Worm (Caenorhabditis elegans): ENCODE results near the gene F58A3.4.
A peak's percentile ranks its signal among the peaks of the same experiment; 100 is the strongest.

F58A3.4 gene

DNA sequence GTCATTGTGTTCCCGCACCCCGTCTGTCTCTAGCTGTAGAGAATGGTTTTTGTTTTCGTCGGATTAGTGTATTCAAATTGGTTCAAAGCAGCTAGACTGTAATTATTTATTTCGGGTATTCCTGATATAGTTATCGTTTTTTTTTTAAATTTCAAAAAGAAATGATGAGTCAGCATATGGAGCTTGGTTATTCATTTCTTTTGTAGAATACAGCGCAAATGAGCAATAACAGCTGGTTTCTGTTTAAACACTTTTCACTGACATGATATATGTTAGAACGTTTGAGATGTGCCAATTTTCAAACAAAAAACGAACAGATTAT, 19.6 kb downstream of the F58A3.4 start:
- TF ChIP-seq pqm-1 (tag; optimal IDR thresholded peaks at IDR 0.05) (no peak), unc-62 (GFP tag; optimal IDR thresholded peaks at IDR 0.05 in 1 of 2) (peak in 1 of 2 experiments; percentile 94), unc-62 (tag; optimal IDR thresholded peaks at IDR 0.05) (no peak), lin-1 (GFP tag; IDR thresholded peaks at IDR 0.05) (no peak)

DNA sequence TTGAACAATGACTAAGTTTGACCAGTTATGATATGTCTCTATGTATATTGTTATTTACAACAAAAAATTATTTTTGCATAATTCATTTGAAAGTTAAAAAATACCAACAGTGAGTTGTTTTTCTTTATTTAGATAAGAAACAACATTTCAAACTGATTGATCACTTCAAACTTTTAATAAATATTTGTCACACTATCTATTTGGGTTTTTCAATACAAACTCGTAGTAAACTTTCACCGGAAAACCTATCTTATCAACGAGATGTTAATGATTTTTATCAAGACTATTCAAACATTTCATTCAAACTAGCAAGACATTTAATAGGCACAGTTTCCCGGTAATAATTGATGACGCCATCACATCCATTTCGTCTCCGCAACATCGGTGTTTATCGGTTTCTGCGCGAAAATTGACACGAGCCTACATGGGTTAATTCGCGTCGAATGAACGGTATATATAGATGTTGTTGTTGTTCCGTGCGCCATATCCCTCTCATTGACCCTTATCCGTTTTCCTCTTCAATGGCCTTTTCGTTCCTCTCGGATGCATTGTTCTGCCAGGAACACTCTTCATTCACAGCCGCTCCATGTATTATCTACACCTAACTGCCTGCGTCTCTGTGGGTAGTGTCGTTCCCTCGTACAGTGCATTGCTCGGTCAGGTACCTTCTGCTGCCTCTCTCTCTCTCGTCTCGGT, 20.2 kb downstream of the F58A3.4 start:
- peak; percentile 7 for TF ChIP-seq nhr-28 (tag; optimal IDR thresholded peaks at IDR 0.05)
- TF ChIP-seq hlh-11 (tag; optimal IDR thresholded peaks at IDR 0.05): peak; percentile 48
- TF ChIP-seq ceh-28 (tag; optimal IDR thresholded peaks at IDR 0.05): no peak
- no peak for TF ChIP-seq egl-27 (tag; optimal IDR thresholded peaks at IDR 0.05)
- no peak for TF ChIP-seq F49E8.2 (tag; optimal IDR thresholded peaks at IDR 0.05; ENCODE audit: borderline replicate concordance)
- no peak for TF ChIP-seq nhr-76 (tag; optimal IDR thresholded peaks at IDR 0.05)
- no peak for TF ChIP-seq ZK337.2 (GFP tag; IDR thresholded peaks at IDR 0.05)
- no peak for TF ChIP-seq madf-9 (GFP tag; conservative IDR thresholded peaks at IDR 0.05)
- TF ChIP-seq zfp-2 (tag; optimal IDR thresholded peaks at IDR 0.05): no peak
- TF ChIP-seq php-3 (GFP tag; IDR thresholded peaks at IDR 0.05): peak; percentile 68
- no peak for TF ChIP-seq nhr-10 (tag; optimal IDR thresholded peaks at IDR 0.05)
- TF ChIP-seq nhr-41 (GFP tag; IDR thresholded peaks at IDR 0.05): no peak
- peak; percentile 42; the same call in 1 of the 2 replicates for TF ChIP-seq hmg-1.1 (GFP tag; IDR thresholded peaks at IDR 0.05)
- no peak for TF ChIP-seq unc-39 (tag; optimal IDR thresholded peaks at IDR 0.05)
- no peak for TF ChIP-seq daf-16 (GFP tag; optimal IDR thresholded peaks at IDR 0.05)
- TF ChIP-seq daf-16 (tag; optimal IDR thresholded peaks at IDR 0.05): peak; percentile 88
- TF ChIP-seq unc-62 (GFP tag; optimal IDR thresholded peaks at IDR 0.05 in 1 of 2): no peak
- TF ChIP-seq unc-62 (tag; optimal IDR thresholded peaks at IDR 0.05): no peak
- TF ChIP-seq dmd-8 (GFP tag; IDR thresholded peaks at IDR 0.05): no peak
- TF ChIP-seq ceh-62 (tag; optimal IDR thresholded peaks at IDR 0.05): no peak
- TF ChIP-seq aha-1 (tag): peak; percentile 74
- no peak for TF ChIP-seq Y5F2A.4 (GFP tag; optimal IDR thresholded peaks at IDR 0.05)
- peak; percentile 20; the same call in 1 of the 2 replicates for TF ChIP-seq dmd-6 (GFP tag; IDR thresholded peaks at IDR 0.05)
- TF ChIP-seq lsy-2 (tag; optimal IDR thresholded peaks at IDR 0.05): no peak
- TF ChIP-seq lin-13 (GFP tag; optimal IDR thresholded peaks at IDR 0.05): no peak
- TF ChIP-seq pqm-1 (tag; optimal IDR thresholded peaks at IDR 0.05): no peak
- TF ChIP-seq zip-2 (tag; optimal IDR thresholded peaks at IDR 0.05): no peak
- no peak for TF ChIP-seq mxl-3 (GFP tag; optimal IDR thresholded peaks at IDR 0.05)
- TF ChIP-seq ceh-32 (tag; optimal IDR thresholded peaks at IDR 0.05; ENCODE audit: poor library complexity): no peak
- TF ChIP-seq ztf-11 (tag; optimal IDR thresholded peaks at IDR 0.05): no peak
- TF ChIP-seq dve-1 (tag; optimal IDR thresholded peaks at IDR 0.05; ENCODE audit: insufficient read depth): peak; percentile 29
- no peak for TF ChIP-seq nhr-6 (tag; optimal IDR thresholded peaks at IDR 0.05)
- no peak for TF ChIP-seq ceh-20 (GFP tag; IDR thresholded peaks at IDR 0.05)
- TF ChIP-seq snpc-1.2 (GFP tag; IDR thresholded peaks at IDR 0.05): no peak
- TF ChIP-seq lin-39 (tag; optimal IDR thresholded peaks at IDR 0.05): no peak
- TF ChIP-seq tag-97 (GFP tag; IDR thresholded peaks at IDR 0.05): 0 out of 2 replicates have a peak, but pooled peaks have one; percentile 29
- TF ChIP-seq saeg-2 (GFP tag; IDR thresholded peaks at IDR 0.05): 0 out of 2 replicates have a peak, but pooled peaks have one; percentile 11
- no peak for TF ChIP-seq daf-8 (GFP tag; IDR thresholded peaks at IDR 0.05)

DNA sequence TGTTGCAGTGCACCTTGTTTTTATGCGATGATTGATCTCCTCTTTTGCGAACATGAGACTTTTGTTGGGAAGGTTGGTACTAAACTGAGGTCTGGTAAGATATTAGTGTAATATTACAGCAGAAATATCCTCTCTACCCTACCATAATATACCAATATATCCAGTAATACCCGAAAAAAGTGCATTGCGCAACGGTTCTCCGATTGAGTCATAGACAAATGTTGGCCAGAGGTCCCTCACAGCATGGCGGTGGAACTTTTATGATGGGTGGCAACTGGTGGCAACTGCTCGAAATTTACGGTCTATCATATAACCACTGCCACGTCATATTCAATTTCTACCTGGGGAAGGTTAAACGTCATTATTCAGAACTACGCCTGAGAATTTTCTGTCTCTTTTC, 21.2 kb downstream of the F58A3.4 start:
- no peak for TF ChIP-seq nhr-28 (tag; optimal IDR thresholded peaks at IDR 0.05)
- no peak for TF ChIP-seq hif-1 (tag; optimal IDR thresholded peaks at IDR 0.05)
- TF ChIP-seq pha-4 (GFP tag; IDR thresholded peaks at IDR 0.05): no peak
- no peak for TF ChIP-seq pha-4 (tag; optimal IDR thresholded peaks at IDR 0.05)
- no peak for TF ChIP-seq fkh-10 (GFP tag; optimal IDR thresholded peaks at IDR 0.05)
- TF ChIP-seq sdz-12 (GFP tag; optimal IDR thresholded peaks at IDR 0.05): no peak
- no peak for TF ChIP-seq madf-5 (GFP tag; IDR thresholded peaks at IDR 0.05)
- no peak for TF ChIP-seq rbr-2 (tag; optimal IDR thresholded peaks at IDR 0.05)
- no peak for TF ChIP-seq mdl-1 (tag; optimal IDR thresholded peaks at IDR 0.05)
- TF ChIP-seq ceh-44 (GFP tag; IDR thresholded peaks at IDR 0.05): no peak
- TF ChIP-seq T26A8.4 (GFP tag; IDR thresholded peaks at IDR 0.05): no peak
- TF ChIP-seq zip-2 (tag; optimal IDR thresholded peaks at IDR 0.05): no peak
- no peak for TF ChIP-seq ama-1 (optimal IDR thresholded peaks at IDR 0.05)
- no peak for TF ChIP-seq lin-38 (GFP tag; IDR thresholded peaks at IDR 0.05)

Measured in whole organism, L4 larva.